Fruit fly (Drosophila melanogaster): ENCODE data around the gene CG13405.

DNA sequence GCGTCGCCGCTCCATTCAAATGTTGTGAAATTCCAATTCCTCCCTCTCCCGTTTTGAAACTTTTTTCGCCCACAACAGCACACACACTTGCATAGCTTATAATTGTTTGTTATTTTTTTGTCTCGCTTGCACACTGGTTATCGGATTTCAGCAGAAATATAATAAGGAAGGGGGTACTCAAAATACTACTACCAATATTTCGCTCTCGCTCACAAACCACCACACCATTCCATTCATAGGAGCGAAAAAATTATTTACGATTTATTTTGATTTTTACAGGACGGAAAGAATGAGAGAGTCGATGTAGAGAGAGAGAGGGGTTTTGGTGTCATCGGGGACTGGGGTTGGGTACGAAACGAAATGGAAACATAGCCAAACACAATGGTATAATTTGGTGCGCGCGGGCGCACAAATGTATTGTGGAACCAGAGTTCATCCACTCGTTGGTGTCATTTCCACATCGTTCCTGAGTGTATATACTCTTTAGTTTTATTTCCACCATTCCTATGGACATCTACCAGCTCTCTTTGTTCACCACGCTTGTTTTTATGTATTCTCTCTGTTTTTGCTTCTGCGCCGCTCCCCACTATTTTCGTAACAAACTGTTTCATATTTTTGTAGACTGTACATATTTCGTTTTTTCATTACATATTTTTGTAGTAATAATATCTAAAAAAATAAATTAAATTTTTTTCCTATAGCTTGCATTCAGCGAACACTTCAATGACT is 34.8 kb downstream of the CG13405 start:
- TF ChIP-seq psq (optimal IDR thresholded peaks at IDR 0.05) (no peak), EcR (GFP tag; optimal IDR thresholded peaks at IDR 0.05) (no peak), pan (optimal IDR thresholded peaks at IDR 0.05) (no peak), usp (GFP tag; optimal IDR thresholded peaks at IDR 0.05) (no peak), CG8478 (optimal IDR thresholded peaks at IDR 0.05) (no peak), Dll (optimal IDR thresholded peaks at IDR 0.05) (no peak)
